Fruit fly (Drosophila melanogaster) whole organism, pupa: ENCODE measurements around the gene Abl.

Experiments
- CG10348 ChIP-seq: fragments of 200-800 bp; sonication (Bioruptor generic); IDR thresholded peaks from 2 replicates; pipeline ENCODE4 v1.3.6; 2022; ENCODE audit warnings: missing biosample characterization, missing genetic modification characterization
- CG12605 ChIP-seq: fragments of 200-800 bp; sonication (Bioruptor generic); IDR thresholded peaks from 2 replicates; pipeline ENCODE4 v1.3.6; 2022; ENCODE audit warnings: missing biosample characterization, missing genetic modification characterization
- CG14655 ChIP-seq: fragments of 200-800 bp; sonication (Bioruptor generic); optimal IDR thresholded peaks from 3 replicates; lab custom pipeline; 2017; ENCODE audit warnings: mild to moderate bottlenecking, missing biosample characterization, missing genetic modification reagents, missing genetic modification characterization
- CG15710 ChIP-seq: fragments of 200-800 bp; sonication (Bioruptor generic); optimal IDR thresholded peaks from 2 replicates; lab custom pipeline; 2018; ENCODE audit warnings: missing biosample characterization, mild to moderate bottlenecking, missing genetic modification characterization, moderate library complexity
- CG17806 ChIP-seq: fragments of 200-800 bp; sonication (Bioruptor generic); optimal IDR thresholded peaks from 2 replicates; lab custom pipeline; 2018; ENCODE audit warnings: missing biosample characterization, mild to moderate bottlenecking, missing genetic modification characterization, moderate library complexity
- CG32121 ChIP-seq: fragments of 200-800 bp; sonication (Bioruptor generic); IDR thresholded peaks from 2 replicates; pipeline ENCODE4 v1.3.6; 2022; ENCODE audit warnings: missing biosample characterization, missing genetic modification characterization
- CG34367 ChIP-seq: fragments of 200-800 bp; sonication (Bioruptor generic); optimal IDR thresholded peaks from 2 replicates; lab custom pipeline; 2018; ENCODE audit warnings: missing biosample characterization, mild to moderate bottlenecking, missing genetic modification characterization
- CG4496 ChIP-seq: fragments of 200-800 bp; sonication (Bioruptor generic); IDR thresholded peaks from 3 replicates; pipeline ENCODE4 v1.3.6; 2022; ENCODE audit warnings: missing biosample characterization, missing genetic modification characterization
- CG8159 ChIP-seq: fragments of 200-800 bp; sonication (Bioruptor generic); optimal IDR thresholded peaks from 3 replicates; lab custom pipeline; 2018; ENCODE audit warnings: missing biosample characterization, mild to moderate bottlenecking, missing genetic modification characterization, moderate library complexity
- CG8301 ChIP-seq: fragments of 200-800 bp; sonication (Bioruptor generic); optimal IDR thresholded peaks from 2 replicates; lab custom pipeline; 2018; ENCODE audit warnings: missing biosample characterization, mild to moderate bottlenecking, missing genetic modification characterization
- CG9948 ChIP-seq: fragments of 200-800 bp; sonication (Bioruptor generic); optimal IDR thresholded peaks from 2 replicates; lab custom pipeline; 2018; ENCODE audit warnings: missing biosample characterization, mild to moderate bottlenecking, missing genetic modification characterization, moderate library complexity
- D1 ChIP-seq: fragments of 200-800 bp; sonication (Bioruptor generic); optimal IDR thresholded peaks from 2 replicates; lab custom pipeline; 2018; ENCODE audit warnings: missing biosample characterization, mild to moderate bottlenecking, missing genetic modification characterization, moderate library complexity
- EcR ChIP-seq: fragments of 200-800 bp; sonication (Bioruptor generic); optimal IDR thresholded peaks from 3 replicates; lab custom pipeline; 2019; ENCODE audit warnings: missing biosample characterization, missing genetic modification characterization, mild to moderate bottlenecking, moderate library complexity, missing genetic modification reagents
- Ets98B ChIP-seq: fragments of 200-800 bp; sonication (Bioruptor generic); IDR thresholded peaks from 2 replicates; pipeline ENCODE4 v1.3.6; 2022; ENCODE audit warnings: missing biosample characterization, missing genetic modification characterization
- Pif1A ChIP-seq: fragments of 200-800 bp; sonication (Bioruptor generic); optimal IDR thresholded peaks from 3 replicates; lab custom pipeline; 2016; ENCODE audit warnings: missing biosample characterization, missing genetic modification characterization
- Pif1B ChIP-seq: fragments of 200-800 bp; sonication (Bioruptor generic); optimal IDR thresholded peaks from 3 replicates; lab custom pipeline; 2016; ENCODE audit warnings: missing biosample characterization, missing genetic modification characterization
- Snoo ChIP-seq: fragments of 200-800 bp; sonication (Bioruptor generic); optimal IDR thresholded peaks from 3 replicates; lab custom pipeline; 2017; ENCODE audit warnings: missing biosample characterization, mild to moderate bottlenecking, missing genetic modification characterization, inconsistent platforms
- fd96Ca ChIP-seq: fragments of 200-800 bp; sonication (Bioruptor generic); IDR thresholded peaks from 3 replicates; pipeline ENCODE4 v1.3.6; 2022; ENCODE audit warnings: missing biosample characterization, missing genetic modification characterization
- gl ChIP-seq: fragments of 200-800 bp; sonication (Bioruptor generic); optimal IDR thresholded peaks from 2 replicates; lab custom pipeline; 2018; ENCODE audit warnings: missing biosample characterization, mild to moderate bottlenecking, missing genetic modification characterization
- rn ChIP-seq: fragments of 200-800 bp; sonication (Bioruptor generic); IDR thresholded peaks from 2 replicates; pipeline ENCODE4 v1.3.6; 2022; ENCODE audit warnings: missing biosample characterization, missing genetic modification characterization

The Abl gene

dm6 chr3L:16683007-16683406 lies 35.3 kb upstream of the Abl start:
- TF ChIP-seq CG10348 (no peak), rn (GFP tag; lab: Robert Waterston, UW) (no peak), D1 (tag; lab: Kevin White, UChicago) (no peak), Snoo (tag; lab: Kevin White, UChicago) (no peak), EcR (GFP tag; lab: Kevin White, UChicago) (peak; percentile 29), CG14655 (GFP tag; lab: Kevin White, UChicago) (peak; percentile 66), CG32121 (peak; percentile 31; the same call in 1 of the 2 replicates), CG34367 (tag; lab: Kevin White, UChicago) (peak; percentile 12), gl (tag; lab: Kevin White, UChicago) (no peak), CG15710 (tag; lab: Kevin White, UChicago) (no peak), CG17806 (no peak), Pif1B (GFP tag; lab: Kevin White, UChicago) (no peak), CG8301 (tag; lab: Kevin White, UChicago) (peak; percentile 57), Ets98B (GFP tag; lab: Robert Waterston, UW) (no peak)

- no peak for TF ChIP-seq fd96Ca (GFP tag; lab: Robert Waterston, UW)
Measured at dm6 chr3L:16682371-16682770, 34.7 kb upstream of the Abl start.

dm6 chr3L:16679492-16680120 lies 31.9 kb upstream of the Abl start:
- TF ChIP-seq CG4496 (GFP tag; lab: Robert Waterston, UW) (no peak), EcR (GFP tag; lab: Kevin White, UChicago) (no peak), CG8159 (no peak), CG34367 (tag; lab: Kevin White, UChicago) (no peak), CG12605 (GFP tag; lab: Robert Waterston, UW) (no peak), D1 (tag; lab: Kevin White, UChicago) (no peak), CG17806 (no peak), CG9948 (no peak), CG14655 (GFP tag; lab: Kevin White, UChicago) (no peak), rn (GFP tag; lab: Robert Waterston, UW) (no peak), CG32121 (no peak), gl (tag; lab: Kevin White, UChicago) (no peak), Ets98B (GFP tag; lab: Robert Waterston, UW) (no peak), CG10348 (no peak), Pif1A (no peak), Snoo (tag; lab: Kevin White, UChicago) (no peak)

- TF ChIP-seq CG10348 (no peak), CG12605 (GFP tag; lab: Robert Waterston, UW) (no peak), D1 (tag; lab: Kevin White, UChicago) (peak; percentile 57), Pif1B (GFP tag; lab: Kevin White, UChicago) (no peak)
Measured at dm6 chr3L:16673367-16674014, 25.8 kb upstream of the Abl start, which contains the start of the genes zetaCOP and CG13032. TSS of gene zetaCOP (minus strand) at chr3L:16673555. TSS of gene CG13032 (plus strand) at chr3L:16673964.

dm6 chr3L:16670882-16671675 lies 23.4 kb upstream of the Abl start:
- TF ChIP-seq CG14655 (GFP tag; lab: Kevin White, UChicago) (no peak), gl (tag; lab: Kevin White, UChicago) (no peak), D1 (tag; lab: Kevin White, UChicago) (no peak), CG9948 (no peak), CG17806 (no peak), rn (GFP tag; lab: Robert Waterston, UW) (no peak), CG10348 (no peak), fd96Ca (GFP tag; lab: Robert Waterston, UW) (no peak), CG15710 (tag; lab: Kevin White, UChicago) (no peak), Ets98B (GFP tag; lab: Robert Waterston, UW) (no peak), CG8159 (no peak), CG8301 (tag; lab: Kevin White, UChicago) (no peak)

- no peak for TF ChIP-seq rn (GFP tag; lab: Robert Waterston, UW)
- TF ChIP-seq Ets98B (GFP tag; lab: Robert Waterston, UW): 0 out of 2 replicates have a peak, but pooled peaks have one; percentile 11
Measured at dm6 chr3L:16670195-16670594, 22.5 kb upstream of the Abl start.

dm6 chr3L:16668797-16669196 lies 21.1 kb upstream of the Abl start:
- TF ChIP-seq EcR (GFP tag; lab: Kevin White, UChicago): peak; percentile 86
- no peak for TF ChIP-seq CG8159
